1 worm cellular context compared by ENCODE assay signal in the genomic region with DNA sequence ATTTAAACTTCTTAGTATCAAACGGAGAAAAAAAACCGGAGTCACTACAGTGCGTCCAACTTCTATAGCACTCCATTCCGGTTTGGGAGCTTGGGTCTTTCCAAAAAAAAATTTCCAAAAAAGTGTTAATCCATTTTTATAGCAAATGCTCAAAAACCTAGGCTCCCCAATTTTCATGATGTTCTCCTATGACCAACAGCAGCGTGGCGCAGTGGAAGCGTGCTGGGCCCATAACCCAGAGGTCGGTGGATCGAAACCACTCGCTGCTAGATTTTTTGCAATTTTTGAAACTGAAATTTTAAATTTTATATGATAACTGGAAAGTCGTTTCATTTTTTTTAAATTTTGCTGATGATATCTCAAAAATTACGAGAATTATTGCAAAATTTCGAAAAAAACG.
TF ChIP-seq lines count a peak whose summit lies in the region.

No protein-coding gene starts in this region.

TF ChIP-seq in whole organism, young adult, 124 proteins besides CTCF, POLR2A, EP300 and RAD21 (continued from another document):
- no peak for TF ChIP-seq hlh-12 (tag; optimal IDR thresholded peaks at IDR 0.05; lab: Kevin White, UChicago)
- TF ChIP-seq zim-3 (tag; optimal IDR thresholded peaks at IDR 0.05; lab: Kevin White, UChicago), result no peak
- TF ChIP-seq sptf-2 (GFP tag; optimal IDR thresholded peaks at IDR 0.05; lab: Kevin White, UChicago), result no peak
- TF ChIP-seq let-607 (tag; optimal IDR thresholded peaks at IDR 0.05; lab: Kevin White, UChicago), result no peak
- no peak for TF ChIP-seq bed-1 (GFP tag; IDR thresholded peaks at IDR 0.05; lab: Robert Waterston, UW)
- no peak for TF ChIP-seq F55B11.4 (tag; optimal IDR thresholded peaks at IDR 0.05; lab: Kevin White, UChicago; ENCODE audit: borderline replicate concordance, insufficient read depth)
- no peak for TF ChIP-seq T26A5.8 (tag; optimal IDR thresholded peaks at IDR 0.05; lab: Kevin White, UChicago)
- TF ChIP-seq nhr-179 (tag; optimal IDR thresholded peaks at IDR 0.05; lab: Kevin White, UChicago), result no peak
- TF ChIP-seq Y53G8AR.9 (GFP tag; conservative IDR thresholded peaks at IDR 0.05; lab: Robert Waterston, UW), result 0 out of 2 replicates have a peak, but pooled peaks have one; percentile 46
- TF ChIP-seq fkh-3 (tag; optimal IDR thresholded peaks at IDR 0.05; lab: Kevin White, UChicago), result no peak
- no peak for TF ChIP-seq zfh-2 (GFP tag; conservative IDR thresholded peaks at IDR 0.05; lab: Robert Waterston, UW)
- no peak for TF ChIP-seq snpc-4 (GFP tag; optimal IDR thresholded peaks at IDR 0.05; lab: Kevin White, UChicago)
- peak in 1 of 4 experiments; percentile 45 for TF ChIP-seq snpc-4 (tag; optimal IDR thresholded peaks at IDR 0.05; lab: Kevin White, UChicago)
- TF ChIP-seq somi-1 (GFP tag; optimal IDR thresholded peaks at IDR 0.05; lab: Kevin White, UChicago), result no peak
